Fruit fly (Drosophila melanogaster): ENCODE data around the gene nerfin-1.

DNA sequence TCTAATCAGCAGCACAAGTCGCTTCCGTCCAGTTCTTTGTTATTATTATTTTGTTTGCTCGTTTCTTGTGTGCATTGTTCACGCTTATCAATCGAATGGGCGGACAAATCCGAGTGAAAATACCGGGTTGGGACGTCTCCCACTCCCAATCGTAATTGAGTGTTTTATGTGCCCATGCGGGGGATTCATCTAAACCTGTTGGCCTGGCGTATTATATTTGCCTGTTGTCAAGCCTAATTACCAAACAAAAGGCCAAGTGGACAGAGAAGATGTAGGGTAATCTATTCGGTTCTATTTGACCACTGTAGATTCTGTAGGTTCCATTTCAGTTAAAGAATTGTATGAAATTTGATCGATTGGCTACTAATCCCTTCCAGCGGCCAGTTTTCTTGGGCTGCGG is 32.8 kb upstream of the nerfin-1 start:
- no peak for TF ChIP-seq Jra (GFP tag; optimal IDR thresholded peaks at IDR 0.05)
- TF ChIP-seq sv (GFP tag; optimal IDR thresholded peaks at IDR 0.05) = no peak
